Worm (Caenorhabditis elegans): ENCODE results near the gene F10B5.3.

ce11 chrII:8137379-8137778, 12.5 kb downstream of the F10B5.3 start:
- TF ChIP-seq ceh-20 (GFP tag; IDR thresholded peaks at IDR 0.05) (no peak), attf-4 (tag; optimal IDR thresholded peaks at IDR 0.05) (no peak), D1046.2 (GFP tag; IDR thresholded peaks at IDR 0.05) (no peak), nhr-10 (tag; optimal IDR thresholded peaks at IDR 0.05) (no peak), mdl-1 (tag; optimal IDR thresholded peaks at IDR 0.05) (no peak), dpl-1 (GFP tag; optimal IDR thresholded peaks at IDR 0.05) (peak; percentile 41), ama-1 (optimal IDR thresholded peaks at IDR 0.05) (no peak), nhr-28 (tag; optimal IDR thresholded peaks at IDR 0.05) (no peak), snpc-4 (tag; optimal IDR thresholded peaks at IDR 0.05) (no peak), pqm-1 (tag; optimal IDR thresholded peaks at IDR 0.05) (no peak), hmg-1.1 (GFP tag; IDR thresholded peaks at IDR 0.05) (peak; percentile 44; the same call in 1 of the 2 replicates), hlh-30 (tag; optimal IDR thresholded peaks at IDR 0.05; ENCODE audit: insufficient read depth) (no peak), dve-1 (tag; optimal IDR thresholded peaks at IDR 0.05; ENCODE audit: insufficient read depth) (no peak), mes-2 (tag; optimal IDR thresholded peaks at IDR 0.05; ENCODE audit: poor library complexity, severe bottlenecking) (peak; percentile 43)
